Fruit fly (Drosophila melanogaster): Measurements from ENCODE around the gene MED30.
A peak's percentile ranks its signal among the peaks of the same experiment; 100 is the strongest.

The MED30 gene

DNA sequence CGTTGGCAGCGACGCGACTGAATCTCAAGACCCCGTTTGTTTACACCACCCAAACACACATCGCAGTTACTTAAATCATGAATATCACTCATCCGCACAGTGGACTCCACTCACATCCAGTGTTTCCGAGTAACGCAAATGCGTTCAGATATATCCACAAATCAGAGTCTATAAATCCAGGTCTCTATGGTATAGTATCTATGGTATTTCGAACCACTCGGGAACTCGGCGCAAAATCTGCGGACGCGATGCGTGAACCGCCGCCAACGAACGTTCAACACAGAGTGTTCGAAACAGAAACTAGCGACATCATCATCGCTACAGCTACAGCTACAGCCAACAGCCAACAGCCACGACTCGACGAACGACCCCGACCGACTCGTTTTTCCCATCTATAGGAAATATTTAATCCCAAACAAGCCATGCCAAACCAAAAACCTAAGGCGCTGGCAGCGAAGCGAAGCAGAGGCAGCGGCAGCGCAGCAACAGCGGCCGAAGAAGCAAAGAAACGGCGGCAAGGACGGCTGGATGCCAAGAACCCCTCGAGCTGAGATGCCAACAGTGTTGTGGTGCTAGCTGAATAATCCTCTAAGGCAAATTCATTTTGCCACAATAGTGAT lies 45.0 kb upstream of the MED30 start, which contains the start of gene CG13894 (continued):
- TF ChIP-seq D (optimal IDR thresholded peaks at IDR 0.05) (no peak), D (GFP tag; optimal IDR thresholded peaks at IDR 0.05) (no peak), Rfx (GFP tag; IDR thresholded peaks at IDR 0.05) (0 out of 2 replicates have a peak, but pooled peaks have one; percentile 6), luna (GFP tag; optimal IDR thresholded peaks at IDR 0.05) (no peak), CG9609 (GFP tag; optimal IDR thresholded peaks at IDR 0.05) (no peak), CG31224 (GFP tag; IDR thresholded peaks at IDR 0.05) (no peak), Hr78 (GFP tag; optimal IDR thresholded peaks at IDR 0.05) (no peak), gce (GFP tag; IDR thresholded peaks at IDR 0.05) (no peak; the same call in 2 of the 3 replicates), B-H1 (GFP tag; IDR thresholded peaks at IDR 0.05) (no peak), CG1792 (GFP tag; optimal IDR thresholded peaks at IDR 0.05) (no peak), lab (GFP tag; optimal IDR thresholded peaks at IDR 0.05) (peak; percentile 37), gcm2 (GFP tag; optimal IDR thresholded peaks at IDR 0.05) (no peak), CG9932 (GFP tag; IDR thresholded peaks at IDR 0.05) (no peak; the same call in 1 of the 2 replicates), odd (GFP tag; optimal IDR thresholded peaks at IDR 0.05) (no peak), Rx (GFP tag; IDR thresholded peaks at IDR 0.05) (no peak), Jarid2 (GFP tag; optimal IDR thresholded peaks at IDR 0.05) (peak; percentile 63), CG11247 (GFP tag; IDR thresholded peaks at IDR 0.05) (no peak), CG2199 (GFP tag; IDR thresholded peaks at IDR 0.05) (peak; percentile 92), ERR (GFP tag; optimal IDR thresholded peaks at IDR 0.05) (no peak), Pdp1 (GFP tag; optimal IDR thresholded peaks at IDR 0.05) (no peak), ato (GFP tag; IDR thresholded peaks at IDR 0.05; ENCODE audit: partially characterized antibody) (no peak), CG10147 (GFP tag; optimal IDR thresholded peaks at IDR 0.05) (no peak), NC2β (GFP tag; optimal IDR thresholded peaks at IDR 0.05) (no peak), onecut (GFP tag; IDR thresholded peaks at IDR 0.05) (no peak), E2f1 (GFP tag; IDR thresholded peaks at IDR 0.05) (no peak), CG2129 (GFP tag; IDR thresholded peaks at IDR 0.05; ENCODE audit: partially characterized antibody) (no peak), cas (GFP tag; IDR thresholded peaks at IDR 0.05) (no peak), hbn (GFP tag; IDR thresholded peaks at IDR 0.05; ENCODE audit: partially characterized antibody) (no peak), CG8944 (GFP tag; optimal IDR thresholded peaks at IDR 0.05) (no peak), Atf3 (GFP tag; optimal IDR thresholded peaks at IDR 0.05) (peak; percentile 3), hth (optimal IDR thresholded peaks at IDR 0.05) (no peak), Camta (GFP tag; optimal IDR thresholded peaks at IDR 0.05) (no peak), CG10431 (GFP tag; optimal IDR thresholded peaks at IDR 0.05) (no peak), CG10979 (tag; optimal IDR thresholded peaks at IDR 0.05) (peak; percentile 53), z (GFP tag; IDR thresholded peaks at IDR 0.05) (peak; percentile 68; the same call in 1 of the 3 replicates), ara (GFP tag; IDR thresholded peaks at IDR 0.05) (no peak), Mad (GFP tag; optimal IDR thresholded peaks at IDR 0.05) (no peak), org-1 (GFP tag; optimal IDR thresholded peaks at IDR 0.05) (no peak), lmd (GFP tag; IDR thresholded peaks at IDR 0.05) (no peak), CG1529 (GFP tag; optimal IDR thresholded peaks at IDR 0.05) (no peak), tna (GFP tag; IDR thresholded peaks at IDR 0.05; ENCODE audit: partially characterized antibody) (peak; percentile 22; the same call in 1 of the 2 replicates), phol (tag; optimal IDR thresholded peaks at IDR 0.05) (no peak), CG43689 (GFP tag; IDR thresholded peaks at IDR 0.05) (no peak), CG6813 (GFP tag; optimal IDR thresholded peaks at IDR 0.05) (no peak), CG12659 (GFP tag; optimal IDR thresholded peaks at IDR 0.05) (no peak), Stat92E (GFP tag; optimal IDR thresholded peaks at IDR 0.05) (no peak), CG17802 (tag; optimal IDR thresholded peaks at IDR 0.05) (no peak), chm (GFP tag; IDR thresholded peaks at IDR 0.05) (peak; percentile 77), CG13123 (GFP tag; optimal IDR thresholded peaks at IDR 0.05) (no peak), HLH4C (GFP tag; IDR thresholded peaks at IDR 0.05; ENCODE audit: partially characterized antibody) (no peak), gro (GFP tag; optimal IDR thresholded peaks at IDR 0.05) (peak; percentile 23)

Data from whole organism, embryonic.